Fruit fly (Drosophila melanogaster) whole organism: ENCODE results near the gene CG3061.

Experiments used
- CG8478 ChIP-seq: fragments of >200 bp; optimal IDR thresholded peaks from 2 replicates; lab custom pipeline; 2018; ENCODE audit warnings: inconsistent platforms
- Dll ChIP-seq: fragments of >200 bp; optimal IDR thresholded peaks from 2 replicates; lab custom pipeline; 2017
- psq ChIP-seq: fragments of >200 bp; optimal IDR thresholded peaks from 2 replicates; lab custom pipeline; 2017
- usp ChIP-seq: fragments of >200 bp; optimal IDR thresholded peaks from 2 replicates; lab custom pipeline; 2017; ENCODE audit warnings: missing biosample characterization, missing genetic modification characterization, mixed read lengths

DNA sequence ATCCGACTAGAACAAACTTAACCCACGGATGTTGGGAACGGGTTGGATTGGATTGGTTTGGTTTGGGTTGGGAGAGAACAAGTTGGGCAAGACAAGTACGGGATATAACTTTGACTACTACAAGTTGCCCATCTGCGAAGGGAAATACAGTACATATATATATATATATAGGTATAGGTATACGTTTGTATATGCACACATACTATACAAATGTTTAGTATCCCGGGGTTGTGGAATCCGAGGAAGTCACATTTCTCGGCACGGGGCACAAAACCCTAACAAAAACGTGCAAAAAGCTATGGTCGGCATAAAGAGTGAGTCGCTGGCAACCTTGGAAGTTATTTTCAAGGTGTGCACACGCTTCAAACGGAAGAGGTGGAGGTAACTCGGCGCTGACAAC, 28.3 kb upstream of the CG3061 start:
- TF ChIP-seq usp (GFP tag; lab: Kevin White, UChicago): no peak
- no peak for TF ChIP-seq psq
- TF ChIP-seq CG8478 (lab: Kevin White, UChicago): no peak
- no peak for TF ChIP-seq Dll
